Fruit fly (Drosophila melanogaster) S2 (cell line): ENCODE data around the gene CG14708.

Experiments
- CG8478 ChIP-seq: fragments of >200 bp; optimal IDR thresholded peaks from 2 replicates; lab custom pipeline; 2018
- CTCF ChIP-seq, 2 experiments: fragments of >200 bp; optimal IDR thresholded peaks; 2 replicates each; lab custom pipeline; 2018

DNA sequence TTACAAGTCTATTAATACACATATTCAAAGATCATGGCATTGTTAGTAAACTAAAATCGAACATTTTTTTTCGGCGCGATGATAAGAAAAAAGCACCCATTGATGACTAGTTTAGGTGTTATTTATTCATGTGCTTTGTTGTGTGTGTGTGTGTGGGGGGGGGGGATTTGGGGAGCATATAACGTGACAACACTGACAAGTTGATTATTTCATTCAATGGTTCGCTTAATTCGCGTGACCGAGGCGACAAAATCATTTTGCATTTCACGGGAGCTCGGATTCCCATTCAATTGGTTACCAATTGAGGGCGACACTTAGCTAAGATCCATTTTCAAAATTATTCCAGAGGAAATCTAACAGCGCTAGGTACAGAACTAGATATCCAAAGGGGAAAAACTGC, 16.0 kb downstream of the CG14708 start:
- TF ChIP-seq CG8478 (lab: Kevin White, UChicago) (no peak), CTCF (optimal IDR thresholded peaks at IDR 0.05; lab: Kevin White, UChicago) (no peak)
